Worm (Caenorhabditis elegans) whole organism, mixed stage, embryonic: Measurements from ENCODE around the gene W01B6.6.

Source experiments
- blmp-1 ChIP-seq: fragments of 150-350 bp; optimal IDR thresholded peaks from 2 replicates; lab custom pipeline; 2014; ENCODE audit warnings: missing biosample characterization, missing genetic modification characterization
- elt-3 ChIP-seq: fragments of 150-350 bp; optimal IDR thresholded peaks from 2 replicates; lab custom pipeline; 2014; ENCODE audit warnings: missing biosample characterization, missing genetic modification characterization
- ham-2 ChIP-seq: fragments of 200-800 bp; sonication (Bioruptor generic); optimal IDR thresholded peaks from 2 replicates; lab custom pipeline; 2018; ENCODE audit warnings: mild to moderate bottlenecking, missing genetic modification characterization, missing compliant biosample characterization
- lin-13 ChIP-seq: fragments of 150-350 bp; optimal IDR thresholded peaks from 2 replicates; lab custom pipeline; 2014; ENCODE audit warnings: missing biosample characterization, missing genetic modification characterization
- lsy-2 ChIP-seq: fragments of 150-350 bp; optimal IDR thresholded peaks from 2 replicates; lab custom pipeline; 2014; ENCODE audit warnings: missing biosample characterization, missing genetic modification characterization
- nhr-12 ChIP-seq: fragments of 150-350 bp; optimal IDR thresholded peaks from 2 replicates; lab custom pipeline; 2014; ENCODE audit warnings: missing biosample characterization, missing genetic modification characterization
- pha-4 ChIP-seq: fragments of 150-350 bp; optimal IDR thresholded peaks from 2 replicates; lab custom pipeline; 2018; ENCODE audit warnings: missing biosample characterization, missing genetic modification reagents, missing genetic modification characterization
- sptf-1 ChIP-seq: sonication (generic microtip); optimal IDR thresholded peaks from 2 replicates; lab custom pipeline; 2017; ENCODE audit warnings: mild to moderate bottlenecking, missing genetic modification characterization, moderate library complexity, missing compliant biosample characterization
- unc-120 ChIP-seq: sonication (generic microtip); optimal IDR thresholded peaks from 2 replicates; lab custom pipeline; 2017; ENCODE audit warnings: missing genetic modification characterization, missing compliant biosample characterization; ENCODE audit not compliant: poor library complexity, severe bottlenecking

ce11 chrIV:10047108-10047507 lies 33.8 kb upstream of the W01B6.6 start, which contains the start of gene T04B2.3:
- TF ChIP-seq nhr-12 (tag; lab: Kevin White, UChicago), result no peak
- no peak for TF ChIP-seq blmp-1 (tag; lab: Kevin White, UChicago)
- no peak for TF ChIP-seq ham-2 (GFP tag; lab: Kevin White, UChicago)
- no peak for TF ChIP-seq pha-4 (tag; lab: Kevin White, UChicago)
- TF ChIP-seq unc-120, result no peak
- TF ChIP-seq lsy-2 (tag; lab: Kevin White, UChicago), result no peak
- TF ChIP-seq elt-3, result no peak
- TF ChIP-seq lin-13, result no peak
- no peak for TF ChIP-seq sptf-1
